Fruit fly (Drosophila melanogaster): ENCODE data around the gene drd.
A peak's percentile ranks its signal among the peaks of the same experiment; 100 is the strongest.

The drd gene

DNA sequence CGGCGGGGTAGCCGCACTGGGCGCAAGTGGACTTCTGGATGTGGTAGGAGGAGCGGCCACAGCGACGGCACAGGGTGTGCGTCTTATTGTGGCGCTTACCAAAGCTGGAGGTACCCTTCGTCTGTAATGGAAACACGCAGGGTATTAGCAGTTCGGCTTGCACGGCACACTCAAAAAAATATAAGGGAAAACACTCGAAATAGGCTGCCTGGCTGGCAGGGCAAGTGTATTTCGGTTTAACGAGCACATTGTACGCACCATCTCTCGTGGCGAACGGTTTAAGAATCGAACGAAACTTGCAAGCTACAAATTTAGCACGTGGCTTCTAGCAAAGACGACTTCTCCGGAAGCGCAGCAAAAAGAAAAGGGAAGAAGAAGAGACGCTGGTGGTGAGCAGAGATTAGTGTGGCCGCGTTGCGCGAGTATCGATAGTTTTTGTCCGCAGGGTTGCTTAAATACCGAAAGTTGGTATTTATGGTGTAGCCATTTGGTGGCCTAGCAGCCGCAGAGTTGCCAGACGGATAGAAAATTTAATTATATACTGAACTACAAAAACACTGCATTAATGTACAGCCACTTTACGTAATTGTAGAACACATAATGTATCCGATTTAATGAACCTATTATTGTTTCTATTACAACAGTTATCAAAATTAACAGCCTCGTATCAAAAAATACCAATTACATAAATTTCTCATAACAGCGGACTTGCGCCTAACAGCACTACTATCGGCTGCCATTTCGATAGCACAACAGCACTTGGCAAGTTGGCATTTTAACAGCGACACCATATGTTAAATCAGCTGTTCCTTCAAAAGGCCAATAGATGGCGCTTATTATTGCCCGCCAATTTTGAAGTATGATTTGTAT, 13.7 kb downstream of the drd start, which contains the start of gene RpL37-1 (continued):
- peak; percentile 77 for TF ChIP-seq Dad (GFP tag; optimal IDR thresholded peaks at IDR 0.05)
- TF ChIP-seq CG15514 (GFP tag; optimal IDR thresholded peaks at IDR 0.05), result peak; percentile 76
- peak; percentile 14 for TF ChIP-seq CG3838 (GFP tag; optimal IDR thresholded peaks at IDR 0.05)
- no peak for TF ChIP-seq Doc2 (GFP tag; IDR thresholded peaks at IDR 0.05)
- peak; percentile 36; the same call in 1 of the 3 replicates for TF ChIP-seq CG2199 (GFP tag; IDR thresholded peaks at IDR 0.05)
- no peak for TF ChIP-seq prd (optimal IDR thresholded peaks at IDR 0.05)
- TF ChIP-seq prd (GFP tag; IDR thresholded peaks at IDR 0.05), result peak; percentile 42; the same call in 1 of the 3 replicates
- TF ChIP-seq E2f1 (GFP tag; IDR thresholded peaks at IDR 0.05), result peak; percentile 54
- peak; percentile 95 for TF ChIP-seq E2f2 (GFP tag; IDR thresholded peaks at IDR 0.05)
- TF ChIP-seq CG4820 (GFP tag; optimal IDR thresholded peaks at IDR 0.05), result no peak
- no peak for TF ChIP-seq abd-A (tag; optimal IDR thresholded peaks at IDR 0.05)
- TF ChIP-seq CG9727 (GFP tag; optimal IDR thresholded peaks at IDR 0.05), result peak; percentile 81
- no peak for TF ChIP-seq CG7745 (tag; optimal IDR thresholded peaks at IDR 0.05)
- TF ChIP-seq B-H2 (GFP tag; optimal IDR thresholded peaks at IDR 0.05), result peak; percentile 65
- peak; percentile 33 for TF ChIP-seq CG4617 (GFP tag; optimal IDR thresholded peaks at IDR 0.05; ENCODE audit: borderline replicate concordance)
- TF ChIP-seq fd3F (GFP tag; optimal IDR thresholded peaks at IDR 0.05), result no peak
- TF ChIP-seq tll (GFP tag; optimal IDR thresholded peaks at IDR 0.05), result no peak
- peak; percentile 48; the same call in 1 of the 2 replicates for TF ChIP-seq cas (GFP tag; IDR thresholded peaks at IDR 0.05)
- TF ChIP-seq Awh (GFP tag; IDR thresholded peaks at IDR 0.05), result no peak; the same call in 1 of the 2 replicates
- TF ChIP-seq CG5180 (GFP tag; optimal IDR thresholded peaks at IDR 0.05), result peak; percentile 5
- TF ChIP-seq pfk (GFP tag; optimal IDR thresholded peaks at IDR 0.05), result peak; percentile 42
- TF ChIP-seq CG1024 (GFP tag; IDR thresholded peaks at IDR 0.05), result peak; percentile 20; the same call in 1 of the 2 replicates
- TF ChIP-seq dan (GFP tag; IDR thresholded peaks at IDR 0.05), result no peak
- TF ChIP-seq CG15479 (GFP tag; optimal IDR thresholded peaks at IDR 0.05), result no peak
- TF ChIP-seq zfh1 (GFP tag; IDR thresholded peaks at IDR 0.05), result peak; percentile 64; the same call in 2 of the 3 replicates
- peak; percentile 87 for TF ChIP-seq Dref (GFP tag; IDR thresholded peaks at IDR 0.05)
- TF ChIP-seq sc (optimal IDR thresholded peaks at IDR 0.05), result no peak
- no peak for TF ChIP-seq sc (GFP tag; optimal IDR thresholded peaks at IDR 0.05)
- peak; percentile 57 for TF ChIP-seq shn (GFP tag; optimal IDR thresholded peaks at IDR 0.05)
- TF ChIP-seq HmgD (GFP tag; optimal IDR thresholded peaks at IDR 0.05), result peak; percentile 68
- peak; percentile 79 for TF ChIP-seq Hsf (GFP tag; optimal IDR thresholded peaks at IDR 0.05)
- TF ChIP-seq CG15073 (GFP tag; optimal IDR thresholded peaks at IDR 0.05), result no peak
- peak; percentile 25 for TF ChIP-seq pnt (GFP tag; optimal IDR thresholded peaks at IDR 0.05)
- TF ChIP-seq CG3995 (GFP tag; optimal IDR thresholded peaks at IDR 0.05), result peak; percentile 36
- TF ChIP-seq CG12299 (tag; optimal IDR thresholded peaks at IDR 0.05), result peak; percentile 3
- peak; percentile 32 for TF ChIP-seq stwl (tag; optimal IDR thresholded peaks at IDR 0.05)
- peak; percentile 58 for TF ChIP-seq nom (GFP tag; optimal IDR thresholded peaks at IDR 0.05)
- TF ChIP-seq Fer3 (tag; optimal IDR thresholded peaks at IDR 0.05), result peak; percentile 57
- no peak for TF ChIP-seq pita (GFP tag; optimal IDR thresholded peaks at IDR 0.05)
- TF ChIP-seq CG1233 (GFP tag; optimal IDR thresholded peaks at IDR 0.05), result peak; percentile 40
- 0 out of 2 replicates have a peak, but pooled peaks have one; percentile 48 for TF ChIP-seq HLH3B (GFP tag; IDR thresholded peaks at IDR 0.05)
- no peak for TF ChIP-seq CG7372 (GFP tag; IDR thresholded peaks at IDR 0.05)
- peak; percentile 49; the same call in 1 of the 3 replicates for TF ChIP-seq CG14860 (GFP tag; IDR thresholded peaks at IDR 0.05; ENCODE audit: partially characterized antibody)
- TF ChIP-seq CG17568 (GFP tag; optimal IDR thresholded peaks at IDR 0.05), result peak; percentile 73
- peak; percentile 7 for TF ChIP-seq CG12942 (GFP tag; optimal IDR thresholded peaks at IDR 0.05)
- TF ChIP-seq schlank (tag; optimal IDR thresholded peaks at IDR 0.05), result peak; percentile 69
- TF ChIP-seq CG12104 (GFP tag; optimal IDR thresholded peaks at IDR 0.05), result peak; percentile 76
- TF ChIP-seq crol (GFP tag; IDR thresholded peaks at IDR 0.05), result peak; percentile 25; the same call in 1 of the 2 replicates
